Fruit fly (Drosophila melanogaster) whole organism, embryonic: ENCODE results near the gene Ir75b.

Experiments used
- Atf6 ChIP-seq: fragments of 200-800 bp; sonication (Bioruptor generic); IDR thresholded peaks from 2 replicates; pipeline ENCODE4 v1.3.6; 2022; ENCODE audit warnings: missing biosample characterization, missing genetic modification characterization
- CG12155 ChIP-seq: fragments of 200-800 bp; sonication (Bioruptor generic); optimal IDR thresholded peaks from 3 replicates; lab custom pipeline; 2016; ENCODE audit warnings: missing biosample characterization, missing genetic modification characterization
- CG12942 ChIP-seq: fragments of 200-800 bp; sonication (Bioruptor generic); optimal IDR thresholded peaks from 3 replicates; lab custom pipeline; 2016; ENCODE audit warnings: missing biosample characterization, missing genetic modification characterization
- CG13123 ChIP-seq: fragments of 200-800 bp; sonication (Bioruptor generic); optimal IDR thresholded peaks from 2 replicates; lab custom pipeline; 2016; ENCODE audit warnings: missing biosample characterization, missing genetic modification characterization
- CG13624 ChIP-seq: fragments of 200-800 bp; sonication (Bioruptor generic); optimal IDR thresholded peaks from 2 replicates; lab custom pipeline; 2016; ENCODE audit warnings: missing biosample characterization, missing genetic modification characterization
- CG14014 ChIP-seq: fragments of 200-800 bp; sonication (Bioruptor generic); IDR thresholded peaks from 2 replicates; pipeline ENCODE4 v1.3.6; 2022; ENCODE audit warnings: missing biosample characterization, missing genetic modification characterization
- CG14860 ChIP-seq: fragments of 200-800 bp; sonication (Bioruptor generic); IDR thresholded peaks from 3 replicates; pipeline ENCODE4 v1.3.6; 2022; ENCODE audit warnings: missing biosample characterization, missing genetic modification characterization; ENCODE audit not compliant: partially characterized antibody
- CG17385 ChIP-seq: fragments of 200-800 bp; sonication (Bioruptor generic); optimal IDR thresholded peaks from 3 replicates; lab custom pipeline; 2018; ENCODE audit warnings: missing biosample characterization, mild to moderate bottlenecking, missing genetic modification characterization
- CG18476 ChIP-seq: fragments of 200-800 bp; sonication (Bioruptor generic); optimal IDR thresholded peaks from 2 replicates; lab custom pipeline; 2016; ENCODE audit warnings: missing biosample characterization, mild to moderate bottlenecking, missing genetic modification characterization
- CG2678 ChIP-seq: fragments of 200-800 bp; sonication (Bioruptor generic); optimal IDR thresholded peaks from 3 replicates; lab custom pipeline; 2019; ENCODE audit warnings: missing biosample characterization, mild to moderate bottlenecking, missing genetic modification characterization, moderate library complexity
- CG32532 ChIP-seq: fragments of 200-800 bp; sonication (Bioruptor generic); IDR thresholded peaks from 2 replicates; pipeline ENCODE4 v1.3.6; 2022; ENCODE audit warnings: missing biosample characterization, missing genetic modification characterization
- CG34376 ChIP-seq: fragments of 200-800 bp; sonication (Bioruptor generic); optimal IDR thresholded peaks from 2 replicates; lab custom pipeline; 2018; ENCODE audit warnings: missing biosample characterization, mild to moderate bottlenecking, missing genetic modification characterization
- CG4404 ChIP-seq: fragments of 200-800 bp; sonication (Bioruptor generic); IDR thresholded peaks from 2 replicates; pipeline ENCODE4 v1.3.6; 2022; ENCODE audit warnings: missing biosample characterization, missing genetic modification characterization
- CG4730 ChIP-seq: fragments of 200-800 bp; sonication (Bioruptor generic); IDR thresholded peaks from 2 replicates; pipeline ENCODE4 v1.3.6; 2022; ENCODE audit warnings: missing biosample characterization, missing genetic modification characterization
- CHES-1-like ChIP-seq: fragments of 200-800 bp; sonication (Bioruptor generic); optimal IDR thresholded peaks from 2 replicates; lab custom pipeline; 2016; ENCODE audit warnings: missing biosample characterization, missing genetic modification characterization
- CoRest ChIP-seq: fragments of 200-800 bp; sonication (Bioruptor generic); optimal IDR thresholded peaks from 3 replicates; lab custom pipeline; 2018; ENCODE audit warnings: missing biosample characterization, mild to moderate bottlenecking, missing genetic modification characterization, moderate library complexity
- CrebB ChIP-seq: fragments of 200-800 bp; sonication (Bioruptor generic); optimal IDR thresholded peaks from 3 replicates; lab custom pipeline; 2018; ENCODE audit warnings: missing biosample characterization, mild to moderate bottlenecking, missing genetic modification characterization
- D19A ChIP-seq: fragments of 200-800 bp; optimal IDR thresholded peaks from 3 replicates; lab custom pipeline; 2019; ENCODE audit warnings: missing biosample characterization, mild to moderate bottlenecking, missing genetic modification characterization, moderate library complexity
- Deaf1 ChIP-seq: fragments of 200-800 bp; optimal IDR thresholded peaks from 3 replicates; lab custom pipeline; 2019; ENCODE audit warnings: missing biosample characterization, mild to moderate bottlenecking, missing genetic modification characterization, moderate library complexity
- Dp ChIP-seq: fragments of 200-800 bp; sonication (Bioruptor generic); optimal IDR thresholded peaks from 2 replicates; lab custom pipeline; 2018; ENCODE audit warnings: missing biosample characterization, mild to moderate bottlenecking, missing genetic modification characterization, moderate library complexity
- Eip74EF ChIP-seq, 2 experiments: fragments of 200-800 bp in 1 of 2; fragments of >200 bp in 1 of 2; sonication (Bioruptor generic) in 1 of 2; optimal IDR thresholded peaks; 2 replicates each; lab custom pipeline; 2017 to 2019; ENCODE audit warnings: missing biosample characterization in 2 of 2, missing genetic modification characterization in 2 of 2, mild to moderate bottlenecking in 1 of 2, moderate library complexity in 1 of 2
- Ets97D ChIP-seq: fragments of 200-800 bp; sonication (Bioruptor generic); optimal IDR thresholded peaks from 3 replicates; lab custom pipeline; 2016; ENCODE audit warnings: missing biosample characterization, missing genetic modification characterization
- HmgZ ChIP-seq: fragments of 200-800 bp; sonication (Bioruptor generic); optimal IDR thresholded peaks from 2 replicates; lab custom pipeline; 2018; ENCODE audit warnings: missing biosample characterization, mild to moderate bottlenecking, missing genetic modification characterization
- Hr51 ChIP-seq, 2 experiments: fragments of 200-800 bp; sonication (Bioruptor generic); optimal IDR thresholded peaks; 2 replicates in 1 of 2; 3 replicates in 1 of 2; lab custom pipeline; 2016 to 2018; ENCODE audit warnings: missing biosample characterization in 2 of 2, missing genetic modification characterization in 2 of 2, mild to moderate bottlenecking in 1 of 2, moderate library complexity in 1 of 2
- MBD-R2 ChIP-seq: fragments of 200-800 bp; sonication (Bioruptor generic); IDR thresholded peaks from 2 replicates; pipeline ENCODE4 v1.3.6; 2022; ENCODE audit warnings: missing biosample characterization, missing genetic modification characterization
- Mad ChIP-seq: fragments of 200-800 bp; sonication (Bioruptor generic); optimal IDR thresholded peaks from 2 replicates; lab custom pipeline; 2016; ENCODE audit warnings: missing biosample characterization, missing genetic modification characterization
- Nf-YC ChIP-seq: fragments of 200-800 bp; optimal IDR thresholded peaks from 3 replicates; lab custom pipeline; 2019; ENCODE audit warnings: missing biosample characterization, mild to moderate bottlenecking, missing genetic modification characterization, moderate library complexity
- Oli ChIP-seq: fragments of 200-800 bp; sonication (Bioruptor generic); optimal IDR thresholded peaks from 2 replicates; lab custom pipeline; 2018; ENCODE audit warnings: missing biosample characterization, mild to moderate bottlenecking, missing genetic modification characterization, moderate library complexity
- Pdp1 ChIP-seq, 2 experiments: fragments of 200-800 bp; sonication (Bioruptor generic); optimal IDR thresholded peaks; 3 replicates each; lab custom pipeline; 2016; ENCODE audit warnings: missing biosample characterization in 2 of 2, missing genetic modification characterization in 2 of 2, mild to moderate bottlenecking in 1 of 2, moderate library complexity in 1 of 2
- Xbp1 ChIP-seq: fragments of 200-800 bp; sonication (Bioruptor generic); optimal IDR thresholded peaks from 3 replicates; lab custom pipeline; 2016; ENCODE audit warnings: missing biosample characterization, mild to moderate bottlenecking, missing genetic modification characterization
- ap ChIP-seq: fragments of 200-800 bp; sonication (Bioruptor generic); IDR thresholded peaks from 2 replicates; pipeline ENCODE4 v1.3.6; 2022; ENCODE audit warnings: missing biosample characterization, missing genetic modification characterization
- ci ChIP-seq: fragments of 200-800 bp; sonication (Bioruptor generic); IDR thresholded peaks from 3 replicates; pipeline ENCODE4 v1.3.6; 2022; ENCODE audit warnings: missing biosample characterization, missing genetic modification characterization
- crp ChIP-seq, 2 experiments: fragments of 200-800 bp; sonication (Bioruptor generic); optimal IDR thresholded peaks; 2 replicates in 1 of 2; 3 replicates in 1 of 2; lab custom pipeline; 2017; ENCODE audit warnings: missing biosample characterization in 2 of 2, missing genetic modification characterization in 2 of 2, mild to moderate bottlenecking in 1 of 2, moderate library complexity in 1 of 2
- dm ChIP-seq: fragments of 200-800 bp; sonication (Bioruptor generic); optimal IDR thresholded peaks from 3 replicates; lab custom pipeline; 2016; ENCODE audit warnings: missing biosample characterization, missing genetic modification characterization
- emc ChIP-seq: fragments of 200-800 bp; sonication (Bioruptor generic); optimal IDR thresholded peaks from 2 replicates; lab custom pipeline; 2016; ENCODE audit warnings: missing biosample characterization, missing genetic modification characterization
- grau ChIP-seq: fragments of 200-800 bp; optimal IDR thresholded peaks from 3 replicates; lab custom pipeline; 2019; ENCODE audit warnings: missing biosample characterization, mild to moderate bottlenecking, missing genetic modification characterization, moderate library complexity
- gt ChIP-seq: fragments of 200-800 bp; sonication (Bioruptor generic); IDR thresholded peaks from 2 replicates; pipeline ENCODE4 v1.3.6; 2022; ENCODE audit warnings: missing biosample characterization, missing genetic modification characterization
- pan ChIP-seq, 4 experiments: fragments of >200 bp in 3 of 4; fragments of 200-800 bp in 1 of 4; sonication (Bioruptor generic) in 1 of 4; optimal IDR thresholded peaks in 3 of 4; IDR thresholded peaks in 1 of 4; 2 replicates each; pipeline versions ENCODE4 v1.3.6 to Lab custom; 2017 to 2022; ENCODE audit warnings: missing biosample characterization in 2 of 4, missing genetic modification characterization in 2 of 4, mixed read lengths in 1 of 4
- pzg ChIP-seq: fragments of 200-800 bp; sonication (Bioruptor generic); optimal IDR thresholded peaks from 3 replicates; lab custom pipeline; 2018; ENCODE audit warnings: missing biosample characterization, mild to moderate bottlenecking, missing genetic modification characterization, moderate library complexity
- row ChIP-seq: fragments of 200-800 bp; sonication (Bioruptor generic); IDR thresholded peaks from 3 replicates; pipeline ENCODE4 v1.3.6; 2022; ENCODE audit warnings: missing biosample characterization, missing genetic modification characterization
- scrt ChIP-seq: fragments of 200-800 bp; sonication (Bioruptor generic); optimal IDR thresholded peaks from 2 replicates; lab custom pipeline; 2018; ENCODE audit warnings: missing biosample characterization, mild to moderate bottlenecking, missing genetic modification characterization, moderate library complexity
- sens ChIP-seq: fragments of 200-800 bp; sonication (Bioruptor generic); peaks from one replicate; lab custom pipeline; 2016; ENCODE audit warnings: missing biosample characterization, missing genetic modification characterization
- stwl ChIP-seq: fragments of 200-800 bp; sonication (Bioruptor generic); optimal IDR thresholded peaks from 3 replicates; lab custom pipeline; 2018; ENCODE audit warnings: missing biosample characterization, mild to moderate bottlenecking, missing genetic modification characterization, moderate library complexity
- sug ChIP-seq: fragments of 200-800 bp; optimal IDR thresholded peaks from 2 replicates; lab custom pipeline; 2019; ENCODE audit warnings: missing biosample characterization, mild to moderate bottlenecking, missing genetic modification characterization, moderate library complexity
- unc-4 ChIP-seq: fragments of 200-800 bp; sonication (Bioruptor generic); IDR thresholded peaks from 2 replicates; pipeline ENCODE4 v1.3.6; 2022; ENCODE audit warnings: missing biosample characterization, missing genetic modification characterization; ENCODE audit not compliant: partially characterized antibody
- yki ChIP-seq: fragments of >200 bp; optimal IDR thresholded peaks from 3 replicates; lab custom pipeline; 2018
- zf30C ChIP-seq: fragments of 200-800 bp; sonication (Bioruptor generic); optimal IDR thresholded peaks from 3 replicates; lab custom pipeline; 2018; ENCODE audit warnings: missing biosample characterization, mild to moderate bottlenecking, missing genetic modification characterization

Ir75b gene

DNA sequence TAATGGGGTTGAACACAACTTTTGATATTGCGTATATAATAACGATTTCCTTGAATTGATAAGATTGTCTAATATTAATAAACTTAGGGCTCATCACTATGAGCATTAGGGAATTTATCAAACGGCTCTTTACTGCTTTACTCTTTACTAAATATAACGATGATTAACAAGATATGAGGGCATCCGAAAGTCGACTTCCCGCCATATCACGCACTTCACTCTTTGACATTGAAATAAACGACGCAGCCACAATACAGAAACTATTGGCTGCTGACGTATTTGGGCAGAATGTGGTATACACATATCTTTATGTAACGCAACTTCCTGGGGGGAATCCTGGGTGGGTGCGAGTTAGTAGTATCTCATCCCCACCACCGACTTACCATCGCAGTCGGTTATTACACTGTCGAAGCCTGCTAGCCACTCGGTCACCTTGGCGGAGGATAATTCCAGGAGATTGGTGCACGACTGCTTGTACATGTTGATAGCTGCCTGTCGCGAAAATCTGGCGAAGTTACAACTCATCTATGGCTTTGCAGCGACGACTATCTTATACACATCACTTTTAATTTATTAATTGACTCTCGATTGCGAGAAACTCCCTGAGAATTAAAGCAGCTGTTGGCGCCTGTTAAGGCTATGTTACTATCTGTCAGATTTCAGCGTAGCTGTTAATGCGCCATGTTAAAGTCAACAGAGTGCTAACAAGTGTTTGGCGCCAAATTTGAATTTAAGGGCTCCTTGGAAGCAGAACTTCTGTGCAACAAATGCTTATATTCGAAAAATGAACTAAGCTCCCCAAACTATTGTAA, 23.1 kb upstream of the Ir75b start, which contains the start of gene CG5567:
TSS of gene CG5567 (minus strand) at position 653 of the 812 bp plus-strand sequence.
- TF ChIP-seq Atf6 (0 out of 2 replicates have a peak, but pooled peaks have one; percentile 25), CG2678 (tag; lab: Kevin White, UChicago) (peak; percentile 32), CG18476 (GFP tag; lab: Kevin White, UChicago) (no peak), grau (peak; percentile 28), pzg (GFP tag; lab: Kevin White, UChicago) (peak; percentile 30), ci (GFP tag; lab: Robert Waterston, UW) (0 out of 3 replicates have a peak, but pooled peaks have one; percentile 37), unc-4 (GFP tag; lab: Robert Waterston, UW) (0 out of 2 replicates have a peak, but pooled peaks have one; percentile 21), CG14860 (no peak), Hr51 (GFP tag; optimal IDR thresholded peaks at IDR 0.05; lab: Kevin White, UChicago) (peak in 1 of 2 experiments; percentile 10), CG12942 (no peak), CG32532 (peak; percentile 34; the same call in 1 of the 2 replicates), zf30C (no peak), CG4730 (GFP tag; lab: Robert Waterston, UW) (no peak), dm (GFP tag; lab: Kevin White, UChicago) (no peak), CG34376 (GFP tag; lab: Kevin White, UChicago) (peak; percentile 47), CG13624 (GFP tag; lab: Kevin White, UChicago) (peak; percentile 56), sens (GFP tag; lab: Kevin White, UChicago) (peak; percentile 82), CG12155 (GFP tag; lab: Kevin White, UChicago) (peak; percentile 14), pan (optimal IDR thresholded peaks at IDR 0.05; lab: Kevin White, UChicago) (no peak), pan (GFP tag; optimal IDR thresholded peaks at IDR 0.05 in 1 of 2, IDR thresholded peaks at IDR 0.05 in 1 of 2) (peak in 1 of 2 experiments; percentile 45), Dp (GFP tag; lab: Kevin White, UChicago) (peak; percentile 86), CHES-1-like (peak; percentile 41), CG14014 (GFP tag; lab: Robert Waterston, UW) (0 out of 2 replicates have a peak, but pooled peaks have one; percentile 20), Oli (tag; lab: Kevin White, UChicago) (peak; percentile 2), ap (GFP tag; lab: Robert Waterston, UW) (no peak), Nf-YC (tag; lab: Kevin White, UChicago) (peak; percentile 36), stwl (tag; lab: Kevin White, UChicago) (peak; percentile 18), gt (GFP tag; lab: Robert Waterston, UW) (no peak), CoRest (tag; lab: Kevin White, UChicago) (peak; percentile 14), yki (lab: Kevin White, UChicago) (no peak), HmgZ (tag; lab: Kevin White, UChicago) (peak; percentile 22), Xbp1 (GFP tag; lab: Kevin White, UChicago) (peak; percentile 2), CG13123 (GFP tag; lab: Kevin White, UChicago) (no peak), D19A (peak; percentile 97), Pdp1 (GFP tag; optimal IDR thresholded peaks at IDR 0.05; lab: Kevin White, UChicago) (peak in 1 of 2 experiments; percentile 93), sug (tag; lab: Kevin White, UChicago) (peak; percentile 36), CG17385 (GFP tag; lab: Kevin White, UChicago) (peak; percentile 18), row (GFP tag; lab: Robert Waterston, UW) (peak; percentile 87), Mad (no peak), crp (GFP tag; optimal IDR thresholded peaks at IDR 0.05; lab: Kevin White, UChicago) (peak in 1 of 2 experiments; percentile 77), scrt (GFP tag; lab: Kevin White, UChicago) (peak; percentile 85), CrebB (tag; lab: Kevin White, UChicago) (peak; percentile 12), emc (no peak), Deaf1 (tag; lab: Kevin White, UChicago) (peak; percentile 54), Eip74EF (GFP tag; optimal IDR thresholded peaks at IDR 0.05; lab: Kevin White, UChicago) (no peak), MBD-R2 (GFP tag; lab: Robert Waterston, UW) (0 out of 2 replicates have a peak, but pooled peaks have one; percentile 41), CG4404 (no peak), Ets97D (GFP tag; lab: Kevin White, UChicago) (peak; percentile 16)
